Worm (Caenorhabditis elegans) whole organism, late embryonic: ENCODE data around the gene zmp-5.
"Not testable (repeated sequence)": the region's sequence is repeated elsewhere in the genome, so short reads cannot be mapped to it uniquely, and the experiment has no call there.

Experiments
- ceh-2 ChIP-seq: sonication (generic microtip); optimal IDR thresholded peaks from 2 replicates; lab custom pipeline; 2016; ENCODE audit warnings: missing genotype, missing genetic modification characterization, missing compliant biosample characterization
- ceh-45 ChIP-seq: fragments of 200-800 bp; sonication (Bioruptor generic); IDR thresholded peaks from 2 replicates; pipeline ENCODE4 v1.3.6; 2022; ENCODE audit warnings: missing genetic modification reagents, missing genetic modification characterization, missing compliant biosample characterization
- ets-4 ChIP-seq: sonication (generic microtip); optimal IDR thresholded peaks from 2 replicates; lab custom pipeline; 2016; ENCODE audit warnings: missing genetic modification characterization, missing compliant biosample characterization
- hlh-8 ChIP-seq: sonication (generic microtip); optimal IDR thresholded peaks from 2 replicates; lab custom pipeline; 2016; ENCODE audit warnings: missing genotype, missing genetic modification characterization, missing compliant biosample characterization
- lin-11 ChIP-seq: fragments of 200-800 bp; sonication (Bioruptor generic); optimal IDR thresholded peaks from 2 replicates; lab custom pipeline; 2018; ENCODE audit warnings: mild to moderate bottlenecking, missing genetic modification characterization, missing compliant biosample characterization
- tbx-2 ChIP-seq: sonication (generic microtip); optimal IDR thresholded peaks from 2 replicates; lab custom pipeline; 2016; ENCODE audit warnings: missing genetic modification characterization, missing compliant biosample characterization

DNA sequence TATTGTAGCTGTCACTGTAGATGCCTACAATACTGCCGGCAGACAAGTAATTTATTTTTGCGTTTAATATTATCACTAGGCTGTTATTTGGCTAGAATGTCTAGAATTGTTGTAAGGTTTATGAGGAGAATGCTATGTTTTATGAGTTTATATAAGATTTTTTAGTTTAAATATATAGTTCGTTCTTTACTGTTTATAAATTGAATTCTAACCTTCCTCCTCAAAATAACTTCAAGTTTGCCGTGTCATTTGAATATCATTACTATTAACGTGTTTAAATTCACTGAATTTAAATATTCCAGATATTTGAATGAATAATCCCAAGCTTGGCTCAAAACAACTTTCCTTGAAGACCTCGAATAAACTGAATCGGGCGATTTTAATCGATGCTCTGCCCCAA lies 33.5 kb upstream of the zmp-5 start, which contains the start of gene R09A8.1:
- not testable (repeated sequence) for TF ChIP-seq tbx-2; hlh-8 (tag; lab: Kevin White, UChicago); ets-4 (tag; lab: Kevin White, UChicago); ceh-2 (tag; lab: Kevin White, UChicago); ceh-45; lin-11 (tag; lab: Kevin White, UChicago)
